Worm (Caenorhabditis elegans) whole organism, midembryonic: ENCODE data around the gene C39B10.1.

Experiments
- T22C8.4 ChIP-seq: fragments of 200-800 bp; sonication (Bioruptor generic); IDR thresholded peaks from 2 replicates; pipeline ENCODE4 v1.3.6; 2022; ENCODE audit warnings: missing genetic modification characterization, missing compliant biosample characterization
- cog-1 ChIP-seq: sonication (generic microtip); optimal IDR thresholded peaks from 2 replicates; lab custom pipeline; 2016; ENCODE audit warnings: missing genetic modification characterization, missing compliant biosample characterization
- flt-1 ChIP-seq: fragments of 200-800 bp; sonication (Bioruptor generic); IDR thresholded peaks from 2 replicates; pipeline ENCODE4 v1.3.6; 2022; ENCODE audit warnings: missing genetic modification characterization, missing compliant biosample characterization
- klf-2 ChIP-seq: fragments of 200-800 bp; sonication (Bioruptor generic); conservative IDR thresholded peaks from 2 replicates; pipeline ENCODE4 v1.3.6; 2022; ENCODE audit warnings: missing genetic modification reagents, missing genetic modification characterization, missing compliant biosample characterization
- med-1 ChIP-seq: sonication (generic microtip); optimal IDR thresholded peaks from 2 replicates; lab custom pipeline; 2017; ENCODE audit warnings: missing genetic modification characterization, mild to moderate bottlenecking, missing compliant biosample characterization, antibody characterized with exemption, missing genetic modification reagents; ENCODE audit not compliant: insufficient read depth
- ref-1 ChIP-seq: fragments of 200-800 bp; sonication (Bioruptor generic); conservative IDR thresholded peaks from 2 replicates; pipeline ENCODE4 v1.3.6; 2022; ENCODE audit warnings: missing genetic modification reagents, missing genetic modification characterization, missing compliant biosample characterization
- tab-1 ChIP-seq: fragments of 200-800 bp; sonication (Bioruptor generic); IDR thresholded peaks from 2 replicates; pipeline ENCODE4 v1.3.6; 2022; ENCODE audit warnings: missing genetic modification characterization, missing compliant biosample characterization
- ztf-23 ChIP-seq: fragments of 200-800 bp; sonication (Bioruptor generic); IDR thresholded peaks from 2 replicates; pipeline ENCODE4 v1.3.6; 2022; ENCODE audit warnings: missing genetic modification reagents, missing genetic modification characterization, missing compliant biosample characterization
- ztf-29 ChIP-seq: fragments of 200-800 bp; sonication (Bioruptor generic); IDR thresholded peaks from 2 replicates; pipeline ENCODE4 v1.3.6; 2022; ENCODE audit warnings: missing genetic modification reagents, missing genetic modification characterization, missing compliant biosample characterization

ce11 chrX:10503393-10503792, 40.0 kb upstream of the C39B10.1 start:
- TF ChIP-seq cog-1 (no peak), ref-1 (GFP tag; lab: Robert Waterston, UW) (no peak), klf-2 (GFP tag; lab: Robert Waterston, UW) (no peak), flt-1 (GFP tag; lab: Robert Waterston, UW) (no peak), med-1 (GFP tag; lab: Kevin White, UChicago) (no peak), ztf-29 (GFP tag; lab: Robert Waterston, UW) (no peak), tab-1 (GFP tag; lab: Robert Waterston, UW) (no peak), T22C8.4 (no peak), ztf-23 (GFP tag; lab: Robert Waterston, UW) (no peak)
